Fruit fly (Drosophila melanogaster): ENCODE measurements around the gene CG33664.
A peak's percentile ranks its signal among the peaks of the same experiment; 100 is the strongest.

dm6 chrX:6343323-6343722 is 40.7 kb upstream of the CG33664 start:
- TF ChIP-seq CG8478 (optimal IDR thresholded peaks at IDR 0.05) (no peak), pan (optimal IDR thresholded peaks at IDR 0.05) (peak; percentile 76)
